Fruit fly (Drosophila melanogaster): ENCODE data around the gene sstn.

- no peak for TF ChIP-seq Fer3 (tag; optimal IDR thresholded peaks at IDR 0.05)
- TF ChIP-seq run (tag; optimal IDR thresholded peaks at IDR 0.05): no peak
- TF ChIP-seq CG17568 (GFP tag; optimal IDR thresholded peaks at IDR 0.05): no peak
Observed at dm6 chr3L:15116536-15116935, 22.0 kb upstream of the sstn start, which contains the start of gene Cep135.
